Fruit fly (Drosophila melanogaster) whole organism, embryonic: ENCODE data around the gene CG3529.
A peak's percentile ranks its signal among the peaks of the same experiment; 100 is the strongest.

Source experiments
- Ada2b ChIP-seq: fragments of 200-800 bp; sonication (Bioruptor generic); IDR thresholded peaks from 2 replicates; pipeline ENCODE4 v1.3.6; 2022; ENCODE audit warnings: missing biosample characterization, missing genetic modification characterization
- Atf6 ChIP-seq: fragments of 200-800 bp; sonication (Bioruptor generic); IDR thresholded peaks from 2 replicates; pipeline ENCODE4 v1.3.6; 2022; ENCODE audit warnings: missing biosample characterization, missing genetic modification characterization
- BtbVII ChIP-seq: fragments of 200-800 bp; sonication (Bioruptor generic); optimal IDR thresholded peaks from 3 replicates; lab custom pipeline; 2017; ENCODE audit warnings: missing biosample characterization, mild to moderate bottlenecking, missing genetic modification characterization
- CG10321 ChIP-seq: fragments of 200-800 bp; sonication (Bioruptor generic); IDR thresholded peaks from 2 replicates; pipeline ENCODE4 v1.3.6; 2022; ENCODE audit warnings: missing biosample characterization, missing genetic modification characterization
- CG10565 ChIP-seq: fragments of 200-800 bp; sonication (Bioruptor generic); optimal IDR thresholded peaks from 3 replicates; lab custom pipeline; 2016; ENCODE audit warnings: missing biosample characterization, mild to moderate bottlenecking, missing genetic modification characterization
- CG10959 ChIP-seq: fragments of 200-800 bp; sonication (Bioruptor generic); IDR thresholded peaks from 2 replicates; pipeline ENCODE4 v1.3.6; 2022; ENCODE audit warnings: missing biosample characterization, missing genetic modification characterization
- CG16863 ChIP-seq: fragments of 200-800 bp; sonication (Bioruptor generic); optimal IDR thresholded peaks from 3 replicates; lab custom pipeline; 2016; ENCODE audit warnings: missing biosample characterization, missing genetic modification characterization
- CG1832 ChIP-seq: fragments of 200-800 bp; sonication (Bioruptor generic); optimal IDR thresholded peaks from 2 replicates; lab custom pipeline; 2017; ENCODE audit warnings: missing biosample characterization, mild to moderate bottlenecking, missing genetic modification characterization, inconsistent platforms
- CG2116 ChIP-seq: fragments of 200-800 bp; sonication (Bioruptor generic); optimal IDR thresholded peaks from 3 replicates; lab custom pipeline; 2018; ENCODE audit warnings: missing biosample characterization, mild to moderate bottlenecking, missing genetic modification characterization
- CG30403 ChIP-seq: fragments of 200-800 bp; sonication (Bioruptor generic); optimal IDR thresholded peaks from 3 replicates; lab custom pipeline; 2016; ENCODE audit warnings: missing biosample characterization, missing genetic modification characterization
- CG31441 ChIP-seq: fragments of 200-800 bp; sonication (Bioruptor generic); IDR thresholded peaks from 2 replicates; pipeline ENCODE4 v1.3.6; 2022; ENCODE audit warnings: missing biosample characterization, missing genetic modification characterization
- CG32767 ChIP-seq: fragments of 200-800 bp; sonication (Bioruptor generic); IDR thresholded peaks from 2 replicates; pipeline ENCODE4 v1.3.6; 2022; ENCODE audit warnings: missing biosample characterization, missing genetic modification characterization
- CG34224 ChIP-seq: fragments of 200-800 bp; sonication (Bioruptor generic); IDR thresholded peaks from 3 replicates; pipeline ENCODE4 v1.3.6; 2022; ENCODE audit warnings: missing biosample characterization, missing genetic modification characterization; ENCODE audit not compliant: partially characterized antibody
- CG34376 ChIP-seq: fragments of 200-800 bp; sonication (Bioruptor generic); optimal IDR thresholded peaks from 2 replicates; lab custom pipeline; 2018; ENCODE audit warnings: missing biosample characterization, mild to moderate bottlenecking, missing genetic modification characterization
- CG7372 ChIP-seq: fragments of 200-800 bp; sonication (Bioruptor generic); IDR thresholded peaks from 2 replicates; pipeline ENCODE4 v1.3.6; 2022; ENCODE audit warnings: missing biosample characterization, missing genetic modification characterization
- CG7963 ChIP-seq: fragments of 200-800 bp; sonication (Bioruptor generic); IDR thresholded peaks from 3 replicates; pipeline ENCODE4 v1.3.6; 2022; ENCODE audit warnings: missing biosample characterization, missing genetic modification characterization; ENCODE audit not compliant: partially characterized antibody
- D ChIP-seq, 2 experiments: fragments of 200-800 bp in 1 of 2; fragments of >200 bp in 1 of 2; sonication (Bioruptor generic) in 1 of 2; optimal IDR thresholded peaks; 2 replicates in 1 of 2; 3 replicates in 1 of 2; lab custom pipeline; 2017; ENCODE audit warnings: mild to moderate bottlenecking in 1 of 2, missing biosample characterization in 1 of 2, missing genetic modification characterization in 1 of 2, missing genetic modification reagents in 1 of 2
- ERR ChIP-seq: fragments of 200-800 bp; sonication (Bioruptor generic); optimal IDR thresholded peaks from 2 replicates; lab custom pipeline; 2016; ENCODE audit warnings: missing biosample characterization, missing genetic modification characterization
- Ets97D ChIP-seq: fragments of 200-800 bp; sonication (Bioruptor generic); optimal IDR thresholded peaks from 3 replicates; lab custom pipeline; 2016; ENCODE audit warnings: missing biosample characterization, missing genetic modification characterization
- HLH3B ChIP-seq: fragments of 200-800 bp; sonication (Bioruptor generic); IDR thresholded peaks from 2 replicates; pipeline ENCODE4 v1.3.6; 2022; ENCODE audit warnings: missing biosample characterization, missing genetic modification characterization
- Mad ChIP-seq: fragments of 200-800 bp; sonication (Bioruptor generic); optimal IDR thresholded peaks from 2 replicates; lab custom pipeline; 2016; ENCODE audit warnings: missing biosample characterization, missing genetic modification characterization
- Mes4 ChIP-seq: fragments of 200-800 bp; sonication (Bioruptor generic); optimal IDR thresholded peaks from 2 replicates; lab custom pipeline; 2016; ENCODE audit warnings: missing biosample characterization, missing genetic modification characterization
- Sry-δ ChIP-seq: fragments of 200-800 bp; sonication (Bioruptor generic); optimal IDR thresholded peaks from 2 replicates; lab custom pipeline; 2016; ENCODE audit warnings: missing biosample characterization, missing genetic modification characterization
- Trl ChIP-seq, 3 experiments: fragments of >200 bp in 2 of 3; fragments of 200-800 bp in 1 of 3; sonication (Bioruptor generic) in 1 of 3; optimal IDR thresholded peaks; 2 replicates in 1 of 3; 3 replicates in 2 of 3; lab custom pipeline; 2016 to 2017; ENCODE audit warnings: missing biosample characterization in 1 of 3, missing genetic modification characterization in 1 of 3
- cato ChIP-seq: fragments of 200-800 bp; sonication (Bioruptor generic); optimal IDR thresholded peaks from 2 replicates; lab custom pipeline; 2016; ENCODE audit warnings: missing biosample characterization, missing genetic modification characterization, borderline replicate concordance
- chinmo ChIP-seq: fragments of 200-800 bp; sonication (Bioruptor generic); IDR thresholded peaks from 4 replicates; pipeline ENCODE4 v1.3.6; 2022; ENCODE audit warnings: missing biosample characterization, missing genetic modification characterization; ENCODE audit not compliant: partially characterized antibody
- cwo ChIP-seq: fragments of 200-800 bp; sonication (Bioruptor generic); optimal IDR thresholded peaks from 3 replicates; lab custom pipeline; 2017; ENCODE audit warnings: missing biosample characterization, missing genetic modification characterization, mild to moderate bottlenecking, moderate library complexity, missing genetic modification reagents
- dimm ChIP-seq: fragments of 200-800 bp; sonication (Bioruptor generic); IDR thresholded peaks from 2 replicates; pipeline ENCODE4 v1.3.6; 2022; ENCODE audit warnings: missing biosample characterization, missing genetic modification characterization
- gsb-n ChIP-seq: fragments of 200-800 bp; sonication (Bioruptor generic); optimal IDR thresholded peaks from 3 replicates; lab custom pipeline; 2018; ENCODE audit warnings: missing biosample characterization, mild to moderate bottlenecking, missing genetic modification characterization
- hbn ChIP-seq: fragments of 200-800 bp; sonication (Bioruptor generic); IDR thresholded peaks from 2 replicates; pipeline ENCODE4 v1.3.6; 2022; ENCODE audit warnings: missing biosample characterization, missing genetic modification characterization; ENCODE audit not compliant: partially characterized antibody
- hth ChIP-seq: fragments of >200 bp; optimal IDR thresholded peaks from 2 replicates; lab custom pipeline; 2017; ENCODE audit warnings: inconsistent platforms
- kni ChIP-seq: fragments of 200-800 bp; sonication (Bioruptor generic); optimal IDR thresholded peaks from 3 replicates; lab custom pipeline; 2017; ENCODE audit warnings: mild to moderate bottlenecking, missing biosample characterization, missing genetic modification reagents, missing genetic modification characterization
- lab ChIP-seq: fragments of 200-800 bp; sonication (Bioruptor generic); optimal IDR thresholded peaks from 3 replicates; lab custom pipeline; 2017; ENCODE audit warnings: missing biosample characterization, missing genetic modification characterization, mild to moderate bottlenecking, moderate library complexity, missing genetic modification reagents
- nom ChIP-seq: fragments of 200-800 bp; sonication (Bioruptor generic); optimal IDR thresholded peaks from 2 replicates; lab custom pipeline; 2017; ENCODE audit warnings: missing biosample characterization, missing genetic modification characterization, mild to moderate bottlenecking, moderate library complexity, missing genetic modification reagents
- pan ChIP-seq, 4 experiments: fragments of >200 bp in 3 of 4; fragments of 200-800 bp in 1 of 4; sonication (Bioruptor generic) in 1 of 4; optimal IDR thresholded peaks in 3 of 4; IDR thresholded peaks in 1 of 4; 2 replicates each; pipeline versions ENCODE4 v1.3.6 to Lab custom; 2017 to 2022; ENCODE audit warnings: missing biosample characterization in 2 of 4, missing genetic modification characterization in 2 of 4, mixed read lengths in 1 of 4
- peb ChIP-seq: fragments of 200-800 bp; sonication (Bioruptor generic); IDR thresholded peaks from 2 replicates; pipeline ENCODE4 v1.3.6; 2022; ENCODE audit warnings: missing biosample characterization, missing genetic modification characterization
- pros ChIP-seq: fragments of 200-800 bp; sonication (Bioruptor generic); optimal IDR thresholded peaks from 3 replicates; lab custom pipeline; 2019; ENCODE audit warnings: missing biosample characterization, mild to moderate bottlenecking, missing genetic modification characterization, moderate library complexity
- sd ChIP-seq: fragments of 200-800 bp; sonication (Bioruptor generic); optimal IDR thresholded peaks from 3 replicates; lab custom pipeline; 2018; ENCODE audit warnings: missing biosample characterization, mild to moderate bottlenecking, missing genetic modification characterization, moderate library complexity
- sim ChIP-seq: fragments of 200-800 bp; sonication (Bioruptor generic); IDR thresholded peaks from 2 replicates; pipeline ENCODE4 v1.3.6; 2022; ENCODE audit warnings: missing biosample characterization, missing genetic modification characterization
- sna ChIP-seq: fragments of 200-800 bp; sonication (Bioruptor generic); IDR thresholded peaks from 2 replicates; pipeline ENCODE4 v1.3.6; 2022; ENCODE audit warnings: missing biosample characterization, missing genetic modification characterization; ENCODE audit not compliant: partially characterized antibody
- so ChIP-seq: fragments of 200-800 bp; sonication (Bioruptor generic); IDR thresholded peaks from 3 replicates; pipeline ENCODE4 v1.3.6; 2022; ENCODE audit warnings: missing biosample characterization, missing genetic modification characterization
- sr ChIP-seq: fragments of 200-800 bp; sonication (Bioruptor generic); IDR thresholded peaks from 3 replicates; pipeline ENCODE4 v1.3.6; 2022; ENCODE audit warnings: missing biosample characterization, missing genetic modification characterization
- tap ChIP-seq: fragments of 200-800 bp; optimal IDR thresholded peaks from 3 replicates; lab custom pipeline; 2019; ENCODE audit warnings: missing biosample characterization, mild to moderate bottlenecking, missing genetic modification characterization, moderate library complexity
- tgo ChIP-seq: fragments of 200-800 bp; sonication (Bioruptor generic); IDR thresholded peaks from 3 replicates; pipeline ENCODE4 v1.3.6; 2022; ENCODE audit warnings: missing biosample characterization, missing genetic modification characterization
- tll ChIP-seq, 2 experiments: fragments of 200-800 bp in 1 of 2; fragments of >200 bp in 1 of 2; sonication (Bioruptor generic) in 1 of 2; optimal IDR thresholded peaks; 2 replicates each; lab custom pipeline; 2017 to 2019; ENCODE audit warnings: missing biosample characterization in 2 of 2, missing genetic modification characterization in 2 of 2, mild to moderate bottlenecking in 1 of 2, moderate library complexity in 1 of 2
- tup ChIP-seq: fragments of 200-800 bp; sonication (Bioruptor generic); optimal IDR thresholded peaks from 2 replicates; lab custom pipeline; 2016; ENCODE audit warnings: missing biosample characterization, mild to moderate bottlenecking, missing genetic modification characterization, moderate library complexity
- wek ChIP-seq: fragments of 200-800 bp; sonication (Bioruptor generic); optimal IDR thresholded peaks from 3 replicates; lab custom pipeline; 2018; ENCODE audit warnings: missing biosample characterization, mild to moderate bottlenecking, missing genetic modification characterization, moderate library complexity

The CG3529 gene

DNA sequence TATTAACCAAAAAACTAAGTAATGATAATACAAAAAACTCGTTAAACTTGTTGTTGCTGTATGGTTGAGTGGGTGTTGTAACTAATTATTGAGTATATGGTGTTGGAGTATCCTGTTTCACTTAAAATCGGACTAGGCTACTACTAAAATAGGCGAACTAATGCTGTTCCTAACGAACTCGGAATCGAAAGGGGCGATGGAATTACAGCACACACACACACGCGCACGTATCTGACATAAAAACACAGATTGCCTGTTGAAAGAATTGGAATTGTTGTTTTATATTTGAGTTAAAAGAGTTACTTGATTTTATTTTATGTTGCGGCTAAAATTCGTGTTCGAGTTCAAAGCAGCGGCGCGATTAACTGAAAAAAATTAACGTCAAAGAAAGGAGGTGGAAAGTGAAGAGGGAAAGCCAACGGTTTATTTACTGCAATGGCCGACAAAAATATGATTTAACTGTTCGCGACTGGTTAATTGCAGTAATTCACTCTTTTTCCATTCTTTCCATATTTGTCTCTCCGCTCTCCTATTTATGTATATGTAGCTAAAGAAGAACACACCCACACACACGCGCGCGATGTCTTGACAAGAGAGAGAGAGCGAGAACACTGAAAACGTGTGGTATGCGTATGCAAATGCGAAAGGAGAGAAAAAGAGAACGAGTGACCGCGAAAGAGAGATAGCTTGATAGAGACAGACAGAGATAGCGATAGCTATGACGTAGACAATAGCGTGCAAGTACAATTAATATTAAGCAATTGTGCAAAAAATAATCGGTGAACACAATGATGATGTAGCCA is 45.1 kb upstream of the CG3529 start (continued):
- TF ChIP-seq Sry-δ, result no peak
- no peak for TF ChIP-seq CG2116 (GFP tag; lab: Kevin White, UChicago)
- no peak for TF ChIP-seq tgo (GFP tag; lab: Robert Waterston, UW)
- no peak for TF ChIP-seq CG30403 (GFP tag; lab: Kevin White, UChicago)
- TF ChIP-seq tll (GFP tag; optimal IDR thresholded peaks at IDR 0.05; lab: Kevin White, UChicago), result no peak
- no peak for TF ChIP-seq tup (GFP tag; lab: Kevin White, UChicago)
- peak; percentile 22; the same call in 1 of the 2 replicates for TF ChIP-seq CG32767 (GFP tag; lab: Robert Waterston, UW)
- TF ChIP-seq CG1832 (GFP tag; lab: Kevin White, UChicago), result peak; percentile 85
- no peak for TF ChIP-seq Mes4 (GFP tag; lab: Kevin White, UChicago)
- no peak for TF ChIP-seq lab (GFP tag; lab: Kevin White, UChicago)
- TF ChIP-seq sna (GFP tag; lab: Robert Waterston, UW), result no peak
- no peak for TF ChIP-seq hbn (GFP tag; lab: Robert Waterston, UW)
- TF ChIP-seq CG16863, result no peak
- TF ChIP-seq hth (lab: Kevin White, UChicago), result no peak
- no peak for TF ChIP-seq pan (optimal IDR thresholded peaks at IDR 0.05; lab: Kevin White, UChicago)
- no peak for TF ChIP-seq pan (GFP tag; optimal IDR thresholded peaks at IDR 0.05 in 1 of 2, IDR thresholded peaks at IDR 0.05 in 1 of 2)
- peak; percentile 13 for TF ChIP-seq cwo
- TF ChIP-seq ERR (GFP tag; lab: Kevin White, UChicago), result no peak
- TF ChIP-seq sim (GFP tag; lab: Robert Waterston, UW), result no peak
- TF ChIP-seq CG31441 (GFP tag; lab: Robert Waterston, UW), result no peak
- TF ChIP-seq CG10959 (GFP tag; lab: Robert Waterston, UW), result no peak
- TF ChIP-seq peb (GFP tag; lab: Robert Waterston, UW), result no peak
- peak; percentile 94 for TF ChIP-seq sd
- TF ChIP-seq HLH3B, result no peak
- no peak for TF ChIP-seq dimm (GFP tag; lab: Robert Waterston, UW)
- no peak for TF ChIP-seq tap (tag; lab: Kevin White, UChicago)
- peak; percentile 57; the same call in 1 of the 3 replicates for TF ChIP-seq sr (GFP tag; lab: Robert Waterston, UW)
- peak; percentile 91 to 96 for TF ChIP-seq Trl (optimal IDR thresholded peaks at IDR 0.05; lab: Kevin White, UChicago)
- peak; percentile 40 for TF ChIP-seq Trl (GFP tag; optimal IDR thresholded peaks at IDR 0.05; lab: Kevin White, UChicago)
- TF ChIP-seq CG7963 (GFP tag; lab: Robert Waterston, UW), result no peak
- TF ChIP-seq CG34376 (GFP tag; lab: Kevin White, UChicago), result peak; percentile 10
- TF ChIP-seq BtbVII (GFP tag; lab: Kevin White, UChicago), result peak; percentile 85
- TF ChIP-seq Ets97D (GFP tag; lab: Kevin White, UChicago), result no peak
- TF ChIP-seq CG10565, result no peak
- TF ChIP-seq Ada2b (GFP tag; lab: Robert Waterston, UW), result no peak
- peak; percentile 83; the same call in 3 of the 4 replicates for TF ChIP-seq chinmo (GFP tag; lab: Robert Waterston, UW)
- TF ChIP-seq D (optimal IDR thresholded peaks at IDR 0.05; lab: Kevin White, UChicago), result peak; percentile 6
- no peak for TF ChIP-seq D (GFP tag; optimal IDR thresholded peaks at IDR 0.05; lab: Kevin White, UChicago)
- TF ChIP-seq kni, result peak; percentile 39
- no peak for TF ChIP-seq CG7372 (GFP tag; lab: Robert Waterston, UW)
- TF ChIP-seq wek (GFP tag; lab: Kevin White, UChicago), result no peak
- no peak for TF ChIP-seq gsb-n (tag; lab: Kevin White, UChicago)
- TF ChIP-seq nom (GFP tag; lab: Kevin White, UChicago), result peak; percentile 39
- peak; percentile 58; the same call in 1 of the 2 replicates for TF ChIP-seq CG10321
- TF ChIP-seq cato, result no peak
- peak; percentile 42; the same call in 1 of the 3 replicates for TF ChIP-seq so (GFP tag; lab: Robert Waterston, UW)
- TF ChIP-seq pros (GFP tag; lab: Kevin White, UChicago), result peak; percentile 70
- TF ChIP-seq Atf6, result 0 out of 2 replicates have a peak, but pooled peaks have one; percentile 13
- TF ChIP-seq CG34224 (GFP tag; lab: Robert Waterston, UW), result peak; percentile 7; the same call in 1 of the 3 replicates
- TF ChIP-seq Mad (GFP tag; lab: Kevin White, UChicago), result no peak
